Worm (Caenorhabditis elegans) whole organism, L4 larva: Measurements from ENCODE around the gene Y49F6B.19.
"Not testable (repeated sequence)": the region's sequence is repeated elsewhere in the genome, so short reads cannot be mapped to it uniquely, and the experiment has no call there.

ENCODE experiments used
- F10B5.3 ChIP-seq: sonication (generic microtip); optimal IDR thresholded peaks from 2 replicates; lab custom pipeline; 2016; ENCODE audit warnings: mild to moderate bottlenecking, missing genetic modification characterization, missing compliant biosample characterization
- F26F4.8 ChIP-seq: fragments of 200-800 bp; sonication (Bioruptor generic); conservative IDR thresholded peaks from 2 replicates; pipeline ENCODE4 v1.3.6; 2022; ENCODE audit warnings: missing genetic modification characterization, missing compliant biosample characterization
- F37D6.2 ChIP-seq: sonication (generic microtip); optimal IDR thresholded peaks from 2 replicates; lab custom pipeline; 2016; ENCODE audit warnings: mild to moderate bottlenecking, missing genetic modification characterization, missing compliant biosample characterization
- F44E2.7 ChIP-seq: fragments of 200-800 bp; sonication (Bioruptor generic); IDR thresholded peaks from 2 replicates; pipeline ENCODE4 v2.1.2; 2022; ENCODE audit warnings: missing genetic modification characterization, missing compliant biosample characterization
- F49E8.2 ChIP-seq: sonication (generic microtip); optimal IDR thresholded peaks from 2 replicates; lab custom pipeline; 2016; ENCODE audit warnings: missing compliant biosample characterization, mild to moderate bottlenecking, missing genetic modification characterization, borderline replicate concordance
- T26A8.4 ChIP-seq: fragments of 200-800 bp; sonication (Bioruptor generic); IDR thresholded peaks from 2 replicates; pipeline ENCODE4 v1.3.6; 2022; ENCODE audit warnings: missing genetic modification characterization, missing compliant biosample characterization
- Y105C5A.15 ChIP-seq: fragments of 200-800 bp; sonication (Bioruptor generic); IDR thresholded peaks from 2 replicates; pipeline ENCODE4 v1.3.6; 2022; ENCODE audit warnings: missing genetic modification characterization, missing compliant biosample characterization
- Y48G9A.11 ChIP-seq: fragments of 200-800 bp; sonication (Bioruptor generic); IDR thresholded peaks from 2 replicates; pipeline ENCODE4 v1.3.6; 2022; ENCODE audit warnings: missing genetic modification reagents, missing genetic modification characterization, missing compliant biosample characterization
- ZK337.2 ChIP-seq: fragments of 200-800 bp; sonication (Bioruptor generic); IDR thresholded peaks from 2 replicates; pipeline ENCODE4 v1.3.6; 2022; ENCODE audit warnings: missing genetic modification reagents, missing genetic modification characterization, missing compliant biosample characterization
- ZK546.5 ChIP-seq, 2 experiments: sonication (generic microtip); optimal IDR thresholded peaks; 2 replicates each; lab custom pipeline; 2017; ENCODE audit warnings: missing biosample characterization in 2 of 2, missing genetic modification characterization in 2 of 2
- aha-1 ChIP-seq: fragments of 150-350 bp; peaks from one replicate; lab custom pipeline; 2014; ENCODE audit warnings: missing biosample characterization, missing genetic modification characterization
- aly-2 ChIP-seq: sonication (generic microtip); optimal IDR thresholded peaks from 2 replicates; lab custom pipeline; 2018; ENCODE audit warnings: missing biosample characterization, missing genetic modification characterization
- arid-1 ChIP-seq: fragments of 200-800 bp; sonication (Bioruptor generic); conservative IDR thresholded peaks from 2 replicates; pipeline ENCODE4 v1.3.6; 2022; ENCODE audit warnings: missing genetic modification reagents, missing genetic modification characterization, missing compliant biosample characterization
- ceh-20 ChIP-seq: fragments of 200-800 bp; sonication (Bioruptor generic); IDR thresholded peaks from 2 replicates; pipeline ENCODE4 v1.3.6; 2022; ENCODE audit warnings: missing genetic modification reagents, missing genetic modification characterization, missing compliant biosample characterization
- ceh-62 ChIP-seq: sonication (generic microtip); optimal IDR thresholded peaks from 2 replicates; lab custom pipeline; 2017; ENCODE audit warnings: missing biosample characterization, missing genetic modification characterization
- ctbp-1 ChIP-seq: fragments of 200-800 bp; sonication (Bioruptor generic); IDR thresholded peaks from 2 replicates; pipeline ENCODE4 v1.3.6; 2022; ENCODE audit warnings: missing genetic modification reagents, missing genetic modification characterization, missing compliant biosample characterization
- daf-16 ChIP-seq, 3 experiments: sonication (generic microtip); optimal IDR thresholded peaks; 2 replicates each; lab custom pipeline; 2016 to 2017; ENCODE audit warnings: missing genetic modification characterization in 3 of 3, missing genetic modification reagents in 3 of 3, mild to moderate bottlenecking in 2 of 3, missing compliant biosample characterization in 2 of 3, missing biosample characterization in 1 of 3, moderate library complexity in 1 of 3
- dmd-6 ChIP-seq: fragments of 200-800 bp; sonication (Bioruptor generic); IDR thresholded peaks from 2 replicates; pipeline ENCODE4 v1.3.6; 2022; ENCODE audit warnings: missing genetic modification reagents, missing genetic modification characterization, missing compliant biosample characterization
- dpl-1 ChIP-seq: fragments of 150-350 bp; optimal IDR thresholded peaks from 2 replicates; lab custom pipeline; 2014; ENCODE audit warnings: missing biosample characterization, missing genetic modification reagents, missing genetic modification characterization
- hif-1 ChIP-seq, 2 experiments: sonication (generic microtip); optimal IDR thresholded peaks; 2 replicates each; lab custom pipeline; 2016 to 2017; ENCODE audit warnings: missing compliant biosample characterization in 2 of 2, missing genetic modification characterization in 2 of 2, missing genetic modification reagents in 2 of 2, missing genotype in 2 of 2, mild to moderate bottlenecking in 1 of 2
- hlh-11 ChIP-seq: fragments of 200-800 bp; sonication (Bioruptor generic); optimal IDR thresholded peaks from 2 replicates; lab custom pipeline; 2018; ENCODE audit warnings: mild to moderate bottlenecking, missing genetic modification characterization, missing compliant biosample characterization
- lin-13 ChIP-seq: fragments of 150-350 bp; optimal IDR thresholded peaks from 2 replicates; lab custom pipeline; 2014; ENCODE audit warnings: missing biosample characterization, missing genetic modification reagents, missing genetic modification characterization
- lin-39 ChIP-seq: fragments of 150-350 bp; optimal IDR thresholded peaks from 2 replicates; lab custom pipeline; 2014; ENCODE audit warnings: missing biosample characterization, missing genetic modification reagents, missing genetic modification characterization
- madf-5 ChIP-seq, 2 experiments: fragments of 200-800 bp; sonication (Bioruptor generic); IDR thresholded peaks; 2 replicates each; pipeline ENCODE4 v1.3.6; 2022; ENCODE audit warnings: missing compliant biosample characterization in 2 of 2, missing genetic modification characterization in 2 of 2
- mep-1 ChIP-seq: fragments of 150-350 bp; sonication (generic microtip); optimal IDR thresholded peaks from 3 replicates; lab custom pipeline; 2014; ENCODE audit warnings: missing biosample characterization, missing genetic modification characterization
- mxl-3 ChIP-seq: fragments of 200-800 bp; sonication (Bioruptor generic); optimal IDR thresholded peaks from 2 replicates; lab custom pipeline; 2018; ENCODE audit warnings: mild to moderate bottlenecking, missing genetic modification characterization, missing compliant biosample characterization
- nhr-10 ChIP-seq: fragments of 150-350 bp; optimal IDR thresholded peaks from 2 replicates; lab custom pipeline; 2014; ENCODE audit warnings: missing biosample characterization, missing genetic modification characterization
- nhr-102 ChIP-seq: sonication (generic microtip); optimal IDR thresholded peaks from 2 replicates; lab custom pipeline; 2016; ENCODE audit warnings: mild to moderate bottlenecking, missing genetic modification characterization, moderate library complexity, missing compliant biosample characterization
- nhr-11 ChIP-seq: fragments of 150-350 bp; optimal IDR thresholded peaks from 2 replicates; lab custom pipeline; 2014; ENCODE audit warnings: missing biosample characterization, missing genetic modification characterization
- nhr-111 ChIP-seq: fragments of 200-800 bp; sonication (Bioruptor generic); optimal IDR thresholded peaks from 2 replicates; lab custom pipeline; 2018; ENCODE audit warnings: mild to moderate bottlenecking, missing genetic modification characterization, missing compliant biosample characterization
- nhr-28 ChIP-seq: fragments of 150-350 bp; optimal IDR thresholded peaks from 2 replicates; lab custom pipeline; 2014; ENCODE audit warnings: missing biosample characterization, missing genetic modification characterization
- nhr-41 ChIP-seq: fragments of 200-800 bp; sonication (Bioruptor generic); IDR thresholded peaks from 2 replicates; pipeline ENCODE4 v1.3.6; 2022; ENCODE audit warnings: missing genetic modification reagents, missing genetic modification characterization, missing compliant biosample characterization
- nhr-48 ChIP-seq: sonication (generic microtip); optimal IDR thresholded peaks from 2 replicates; lab custom pipeline; 2016; ENCODE audit warnings: mild to moderate bottlenecking, missing genetic modification characterization, missing compliant biosample characterization
- pha-4 ChIP-seq, 2 experiments: fragments of 150-350 bp in 1 of 2; fragments of 200-800 bp in 1 of 2; sonication (Bioruptor generic) in 1 of 2; IDR thresholded peaks in 1 of 2; optimal IDR thresholded peaks in 1 of 2; 2 replicates each; pipeline versions ENCODE4 v1.3.6 to Lab custom; 2014 to 2022; ENCODE audit warnings: missing genetic modification characterization in 2 of 2, missing genetic modification reagents in 2 of 2, missing biosample characterization in 1 of 2, missing compliant biosample characterization in 1 of 2
- php-3 ChIP-seq: fragments of 200-800 bp; sonication (Bioruptor generic); IDR thresholded peaks from 2 replicates; pipeline ENCODE4 v1.3.6; 2022; ENCODE audit warnings: missing genetic modification reagents, missing genetic modification characterization, missing compliant biosample characterization
- rbr-2 ChIP-seq: sonication (generic microtip); optimal IDR thresholded peaks from 2 replicates; lab custom pipeline; 2016; ENCODE audit warnings: missing genotype, missing genetic modification characterization, missing compliant biosample characterization
- saeg-2 ChIP-seq: fragments of 200-800 bp; sonication (Bioruptor generic); IDR thresholded peaks from 2 replicates; pipeline ENCODE4 v1.3.6; 2022; ENCODE audit warnings: missing genetic modification reagents, missing genetic modification characterization, missing compliant biosample characterization
- sdz-12 ChIP-seq: fragments of 200-800 bp; sonication (Bioruptor generic); optimal IDR thresholded peaks from 2 replicates; lab custom pipeline; 2018; ENCODE audit warnings: mild to moderate bottlenecking, missing genetic modification characterization, missing compliant biosample characterization
- set-16 ChIP-seq: fragments of 200-800 bp; sonication (Bioruptor generic); IDR thresholded peaks from 2 replicates; pipeline ENCODE4 v1.3.6; 2022; ENCODE audit warnings: missing genetic modification reagents, missing genetic modification characterization, missing compliant biosample characterization
- snpc-1.2 ChIP-seq: fragments of 200-800 bp; sonication (Bioruptor generic); IDR thresholded peaks from 2 replicates; pipeline ENCODE4 v1.3.6; 2022; ENCODE audit warnings: missing genetic modification reagents, missing genetic modification characterization, missing compliant biosample characterization
- snpc-4 ChIP-seq: fragments of 150-350 bp; optimal IDR thresholded peaks from 2 replicates; lab custom pipeline; 2014; ENCODE audit warnings: missing biosample characterization, missing genetic modification characterization
- tra-1 ChIP-seq: fragments of 200-800 bp; sonication (Bioruptor generic); IDR thresholded peaks from 2 replicates; pipeline ENCODE4 v1.3.6; 2022; ENCODE audit warnings: missing genetic modification reagents, missing genetic modification characterization, missing compliant biosample characterization
- unc-130 ChIP-seq: sonication (generic microtip); optimal IDR thresholded peaks from 2 replicates; lab custom pipeline; 2016; ENCODE audit warnings: missing genetic modification reagents, missing genetic modification characterization, missing compliant biosample characterization
- zfp-3 ChIP-seq: fragments of 200-800 bp; sonication (Bioruptor generic); conservative IDR thresholded peaks from 2 replicates; pipeline ENCODE4 v1.3.6; 2022; ENCODE audit warnings: missing genetic modification reagents, missing genetic modification characterization, missing compliant biosample characterization
- ztf-11 ChIP-seq: fragments of 150-350 bp; optimal IDR thresholded peaks from 2 replicates; lab custom pipeline; 2014; ENCODE audit warnings: missing biosample characterization, missing genetic modification characterization
- ztf-7 ChIP-seq: fragments of 150-350 bp; optimal IDR thresholded peaks from 2 replicates; lab custom pipeline; 2014; ENCODE audit warnings: missing biosample characterization, missing genetic modification characterization

The Y49F6B.19 gene

ce11 chrII:3500373-3500772 lies 11.8 kb downstream of the Y49F6B.19 start (continued):
- TF ChIP-seq ceh-20 (GFP tag; lab: Robert Waterston, UW) = no peak
- TF ChIP-seq ceh-62 (tag; lab: Kevin White, UChicago) = no peak
- TF ChIP-seq F49E8.2 (tag; lab: Kevin White, UChicago) = no peak
- TF ChIP-seq arid-1 (GFP tag; lab: Robert Waterston, UW) = no peak
- TF ChIP-seq T26A8.4 (GFP tag; lab: Robert Waterston, UW) = peak; percentile 57
- TF ChIP-seq set-16 (GFP tag; lab: Robert Waterston, UW) = peak; percentile 97
- TF ChIP-seq lin-13 (GFP tag; lab: Kevin White, UChicago) = no peak
- TF ChIP-seq lin-39 (tag; lab: Kevin White, UChicago) = no peak
- no peak for TF ChIP-seq Y105C5A.15 (GFP tag; lab: Robert Waterston, UW)
- TF ChIP-seq sdz-12 = no peak
- no peak for TF ChIP-seq nhr-41
- TF ChIP-seq mxl-3 (GFP tag; lab: Kevin White, UChicago) = no peak
- TF ChIP-seq dmd-6 (GFP tag; lab: Robert Waterston, UW) = no peak
- TF ChIP-seq nhr-111 (GFP tag; lab: Kevin White, UChicago) = peak; percentile 13
- no peak for TF ChIP-seq ctbp-1 (GFP tag; lab: Robert Waterston, UW)
- no peak for TF ChIP-seq pha-4 (GFP tag; IDR thresholded peaks at IDR 0.05; lab: Robert Waterston, UW)
- TF ChIP-seq pha-4 (tag; optimal IDR thresholded peaks at IDR 0.05; lab: Kevin White, UChicago) = no peak
- no peak for TF ChIP-seq nhr-10
- TF ChIP-seq F26F4.8 (GFP tag; lab: Robert Waterston, UW) = no peak
- TF ChIP-seq ZK546.5 (tag; optimal IDR thresholded peaks at IDR 0.05; lab: Kevin White, UChicago) = no peak
- no peak for TF ChIP-seq hlh-11 (tag; lab: Kevin White, UChicago)
- no peak for TF ChIP-seq F37D6.2 (tag; lab: Kevin White, UChicago)
- no peak for TF ChIP-seq nhr-28 (tag; lab: Kevin White, UChicago)
- TF ChIP-seq zfp-3 = no peak
- no peak for TF ChIP-seq F44E2.7 (GFP tag; lab: Robert Waterston, UW)
- no peak for TF ChIP-seq daf-16 (GFP tag; optimal IDR thresholded peaks at IDR 0.05; lab: Kevin White, UChicago)
- TF ChIP-seq daf-16 (tag; optimal IDR thresholded peaks at IDR 0.05; lab: Kevin White, UChicago) = no peak
- no peak for TF ChIP-seq unc-130 (GFP tag; lab: Kevin White, UChicago)
- TF ChIP-seq, all 104 proteins: peak for 6

- TF ChIP-seq Y48G9A.11 (GFP tag; lab: Robert Waterston, UW) (peak; percentile 94), aha-1 (tag; lab: Kevin White, UChicago) (peak; percentile 87), aly-2 (tag; lab: Kevin White, UChicago) (no peak), nhr-48 (tag; lab: Kevin White, UChicago) (no peak)
These were observed 12.8 kb downstream of the Y49F6B.19 start, which contains the start of gene Y49F6B.9 for ce11 chrII:3499386-3499785. Y49F6B.9 (minus strand) TSS chrII:3499387.

ce11 chrII:3490797-3491196 lies 21.3 kb downstream of the Y49F6B.19 start, which contains the start of gene fbxb-112:
fbxb-112 (plus strand) TSS chrII:3491097.
- TF ChIP-seq F26F4.8 (GFP tag; lab: Robert Waterston, UW); nhr-11 (tag; lab: Kevin White, UChicago); snpc-1.2 (GFP tag; lab: Robert Waterston, UW): not testable (repeated sequence)

- TF ChIP-seq snpc-4 (tag; lab: Kevin White, UChicago) (no peak), madf-5 (GFP tag; IDR thresholded peaks at IDR 0.05; lab: Robert Waterston, UW) (no peak; a peak in 1 of 4 replicates), php-3 (GFP tag; lab: Robert Waterston, UW) (0 out of 2 replicates have a peak, but pooled peaks have one; percentile 43), hif-1 (tag; optimal IDR thresholded peaks at IDR 0.05; lab: Kevin White, UChicago) (peak in 1 of 2 experiments; percentile 81), dpl-1 (peak; percentile 62), ZK337.2 (GFP tag; lab: Robert Waterston, UW) (peak; percentile 74; the same call in 1 of the 2 replicates), ceh-62 (tag; lab: Kevin White, UChicago) (no peak), ctbp-1 (GFP tag; lab: Robert Waterston, UW) (no peak), ztf-7 (tag; lab: Kevin White, UChicago) (no peak), tra-1 (no peak), nhr-10 (no peak), nhr-102 (tag; lab: Kevin White, UChicago) (no peak), F10B5.3 (tag; lab: Kevin White, UChicago) (no peak), ztf-11 (tag; lab: Kevin White, UChicago) (no peak), unc-130 (GFP tag; lab: Kevin White, UChicago) (peak; percentile 89), saeg-2 (no peak), rbr-2 (tag; lab: Kevin White, UChicago) (peak; percentile 43), mep-1 (tag; lab: Kevin White, UChicago) (no peak)
These were observed 29.9 kb downstream of the Y49F6B.19 start, which contains the start of gene smu-2 for ce11 chrII:3482231-3482630. smu-2 (plus strand) TSS chrII:3482408.
